Worm (Caenorhabditis elegans) whole organism, L4 larva: ENCODE measurements around the gene spp-21.

Source experiments
- F37D6.2 ChIP-seq: sonication (generic microtip); optimal IDR thresholded peaks from 2 replicates; lab custom pipeline; 2016; ENCODE audit warnings: mild to moderate bottlenecking, missing genetic modification characterization, missing compliant biosample characterization
- F49E8.2 ChIP-seq: sonication (generic microtip); optimal IDR thresholded peaks from 2 replicates; lab custom pipeline; 2016; ENCODE audit warnings: missing compliant biosample characterization, mild to moderate bottlenecking, missing genetic modification characterization, borderline replicate concordance
- Y48G9A.11 ChIP-seq: fragments of 200-800 bp; sonication (Bioruptor generic); IDR thresholded peaks from 2 replicates; pipeline ENCODE4 v1.3.6; 2022; ENCODE audit warnings: missing genetic modification reagents, missing genetic modification characterization, missing compliant biosample characterization
- Y5F2A.4 ChIP-seq: fragments of 200-800 bp; sonication (Bioruptor generic); optimal IDR thresholded peaks from 2 replicates; lab custom pipeline; 2018; ENCODE audit warnings: mild to moderate bottlenecking, missing genetic modification characterization, missing compliant biosample characterization
- Y75B8A.6 ChIP-seq: fragments of 200-800 bp; sonication (Bioruptor generic); IDR thresholded peaks from 2 replicates; pipeline ENCODE4 v1.3.6; 2022; ENCODE audit warnings: missing genetic modification reagents, missing genetic modification characterization, missing compliant biosample characterization
- ceh-20 ChIP-seq: fragments of 200-800 bp; sonication (Bioruptor generic); IDR thresholded peaks from 2 replicates; pipeline ENCODE4 v1.3.6; 2022; ENCODE audit warnings: missing genetic modification reagents, missing genetic modification characterization, missing compliant biosample characterization
- ceh-82 ChIP-seq: sonication (generic microtip); optimal IDR thresholded peaks from 2 replicates; lab custom pipeline; 2017; ENCODE audit warnings: missing biosample characterization, missing genetic modification characterization
- daf-19 ChIP-seq: fragments of 200-800 bp; sonication (Bioruptor generic); conservative IDR thresholded peaks from 2 replicates; pipeline ENCODE4 v1.3.6; 2022; ENCODE audit warnings: missing genetic modification characterization, missing compliant biosample characterization
- daf-8 ChIP-seq: fragments of 200-800 bp; sonication (Bioruptor generic); IDR thresholded peaks from 2 replicates; pipeline ENCODE4 v1.3.6; 2022; ENCODE audit warnings: missing genetic modification characterization, missing compliant biosample characterization
- dmd-6 ChIP-seq: fragments of 200-800 bp; sonication (Bioruptor generic); IDR thresholded peaks from 2 replicates; pipeline ENCODE4 v1.3.6; 2022; ENCODE audit warnings: missing genetic modification reagents, missing genetic modification characterization, missing compliant biosample characterization
- dmd-8 ChIP-seq: fragments of 200-800 bp; sonication (Bioruptor generic); IDR thresholded peaks from 2 replicates; pipeline ENCODE4 v1.3.6; 2022; ENCODE audit warnings: missing genetic modification characterization, missing compliant biosample characterization
- egl-27 ChIP-seq: sonication (generic microtip); optimal IDR thresholded peaks from 3 replicates; lab custom pipeline; 2017; ENCODE audit warnings: missing biosample characterization, missing genetic modification reagents, missing genetic modification characterization
- hlh-11 ChIP-seq: fragments of 200-800 bp; sonication (Bioruptor generic); optimal IDR thresholded peaks from 2 replicates; lab custom pipeline; 2018; ENCODE audit warnings: mild to moderate bottlenecking, missing genetic modification characterization, missing compliant biosample characterization
- hlh-30 ChIP-seq: sonication (generic microtip); optimal IDR thresholded peaks from 2 replicates; lab custom pipeline; 2017; ENCODE audit warnings: antibody characterized with exemption, mild to moderate bottlenecking, missing genetic modification characterization, missing compliant biosample characterization; ENCODE audit not compliant: insufficient read depth
- hmg-1.1 ChIP-seq: fragments of 200-800 bp; sonication (Bioruptor generic); IDR thresholded peaks from 2 replicates; pipeline ENCODE4 v1.3.6; 2022; ENCODE audit warnings: missing genetic modification reagents, missing genetic modification characterization, missing compliant biosample characterization
- lin-1 ChIP-seq: fragments of 200-800 bp; sonication (Bioruptor generic); IDR thresholded peaks from 2 replicates; pipeline ENCODE4 v1.3.6; 2022; ENCODE audit warnings: missing genetic modification reagents, missing genetic modification characterization, missing compliant biosample characterization
- lin-29 ChIP-seq: fragments of 200-800 bp; sonication (Bioruptor generic); IDR thresholded peaks from 2 replicates; pipeline ENCODE4 v1.3.6; 2022; ENCODE audit warnings: missing genetic modification reagents, missing genetic modification characterization, missing compliant biosample characterization
- lin-39 ChIP-seq: fragments of 150-350 bp; optimal IDR thresholded peaks from 2 replicates; lab custom pipeline; 2014; ENCODE audit warnings: missing biosample characterization, missing genetic modification reagents, missing genetic modification characterization
- lsy-2 ChIP-seq, 2 experiments: fragments of 150-350 bp in 1 of 2; sonication (generic microtip) in 1 of 2; optimal IDR thresholded peaks; 2 replicates each; lab custom pipeline; 2014 to 2017; ENCODE audit warnings: missing biosample characterization in 2 of 2, missing genetic modification characterization in 2 of 2
- madf-5 ChIP-seq, 2 experiments: fragments of 200-800 bp; sonication (Bioruptor generic); IDR thresholded peaks; 2 replicates each; pipeline ENCODE4 v1.3.6; 2022; ENCODE audit warnings: missing compliant biosample characterization in 2 of 2, missing genetic modification characterization in 2 of 2
- mdl-1 ChIP-seq, 2 experiments: fragments of 150-350 bp in 1 of 2; sonication (generic microtip) in 1 of 2; optimal IDR thresholded peaks; 2 replicates each; lab custom pipeline; 2014 to 2017; ENCODE audit warnings: missing biosample characterization in 2 of 2, missing genetic modification characterization in 2 of 2
- mep-1 ChIP-seq: fragments of 150-350 bp; sonication (generic microtip); optimal IDR thresholded peaks from 3 replicates; lab custom pipeline; 2014; ENCODE audit warnings: missing biosample characterization, missing genetic modification characterization
- mxl-3 ChIP-seq: fragments of 200-800 bp; sonication (Bioruptor generic); optimal IDR thresholded peaks from 2 replicates; lab custom pipeline; 2018; ENCODE audit warnings: mild to moderate bottlenecking, missing genetic modification characterization, missing compliant biosample characterization
- nhr-11 ChIP-seq: fragments of 150-350 bp; optimal IDR thresholded peaks from 2 replicates; lab custom pipeline; 2014; ENCODE audit warnings: missing biosample characterization, missing genetic modification characterization
- nhr-28 ChIP-seq: fragments of 150-350 bp; optimal IDR thresholded peaks from 2 replicates; lab custom pipeline; 2014; ENCODE audit warnings: missing biosample characterization, missing genetic modification characterization
- nhr-41 ChIP-seq: fragments of 200-800 bp; sonication (Bioruptor generic); IDR thresholded peaks from 2 replicates; pipeline ENCODE4 v1.3.6; 2022; ENCODE audit warnings: missing genetic modification reagents, missing genetic modification characterization, missing compliant biosample characterization
- nhr-48 ChIP-seq: sonication (generic microtip); optimal IDR thresholded peaks from 2 replicates; lab custom pipeline; 2016; ENCODE audit warnings: mild to moderate bottlenecking, missing genetic modification characterization, missing compliant biosample characterization
- rbr-2 ChIP-seq: sonication (generic microtip); optimal IDR thresholded peaks from 2 replicates; lab custom pipeline; 2016; ENCODE audit warnings: missing genotype, missing genetic modification characterization, missing compliant biosample characterization
- spr-1 ChIP-seq: sonication (generic microtip); optimal IDR thresholded peaks from 2 replicates; lab custom pipeline; 2016; ENCODE audit warnings: mild to moderate bottlenecking, missing genetic modification characterization, missing compliant biosample characterization
- unc-130 ChIP-seq: sonication (generic microtip); optimal IDR thresholded peaks from 2 replicates; lab custom pipeline; 2016; ENCODE audit warnings: missing genetic modification reagents, missing genetic modification characterization, missing compliant biosample characterization
- unc-62 ChIP-seq, 3 experiments: fragments of 150-350 bp in 1 of 3; sonication (generic microtip); optimal IDR thresholded peaks in 2 of 3; peaks in 1 of 3; 1 replicate in 1 of 3; 2 replicates in 2 of 3; lab custom pipeline; 2014 to 2017; ENCODE audit warnings: missing biosample characterization in 3 of 3, missing genetic modification characterization in 3 of 3, missing genetic modification reagents in 3 of 3, missing genotype in 1 of 3
- ztf-11 ChIP-seq: fragments of 150-350 bp; optimal IDR thresholded peaks from 2 replicates; lab custom pipeline; 2014; ENCODE audit warnings: missing biosample characterization, missing genetic modification characterization

The spp-21 gene

ce11 chrX:11522058-11522757 is 32.3 kb downstream of the spp-21 start, which contains the start of gene sdc-2 (continued):
- no peak for TF ChIP-seq daf-8 (GFP tag; lab: Robert Waterston, UW)
- peak in 1 of 2 experiments; percentile 55 for TF ChIP-seq lsy-2 (tag; optimal IDR thresholded peaks at IDR 0.05; lab: Kevin White, UChicago)
- TF ChIP-seq lin-39 (tag; lab: Kevin White, UChicago): no peak
- TF ChIP-seq Y75B8A.6 (GFP tag; lab: Robert Waterston, UW): no peak
- no peak for TF ChIP-seq Y48G9A.11 (GFP tag; lab: Robert Waterston, UW)
- no peak for TF ChIP-seq unc-130 (GFP tag; lab: Kevin White, UChicago)
- TF ChIP-seq lin-1 (GFP tag; lab: Robert Waterston, UW): no peak
- TF ChIP-seq daf-19: no peak
- no peak for TF ChIP-seq nhr-48 (tag; lab: Kevin White, UChicago)
- TF ChIP-seq dmd-8 (GFP tag; lab: Robert Waterston, UW): no peak
- peak; percentile 97 for TF ChIP-seq mep-1
- peak; percentile 66 for TF ChIP-seq ceh-20 (GFP tag; lab: Robert Waterston, UW)
- TF ChIP-seq ztf-11: no peak
- TF ChIP-seq nhr-41 (GFP tag; lab: Robert Waterston, UW): no peak; the same call in 1 of the 2 replicates
- peak in 1 of 2 experiments; percentile 49 for TF ChIP-seq mdl-1 (tag; optimal IDR thresholded peaks at IDR 0.05; lab: Kevin White, UChicago)
- no peak for TF ChIP-seq ceh-82 (tag; lab: Kevin White, UChicago)
- TF ChIP-seq, all 104 proteins: peak for 41

DNA sequence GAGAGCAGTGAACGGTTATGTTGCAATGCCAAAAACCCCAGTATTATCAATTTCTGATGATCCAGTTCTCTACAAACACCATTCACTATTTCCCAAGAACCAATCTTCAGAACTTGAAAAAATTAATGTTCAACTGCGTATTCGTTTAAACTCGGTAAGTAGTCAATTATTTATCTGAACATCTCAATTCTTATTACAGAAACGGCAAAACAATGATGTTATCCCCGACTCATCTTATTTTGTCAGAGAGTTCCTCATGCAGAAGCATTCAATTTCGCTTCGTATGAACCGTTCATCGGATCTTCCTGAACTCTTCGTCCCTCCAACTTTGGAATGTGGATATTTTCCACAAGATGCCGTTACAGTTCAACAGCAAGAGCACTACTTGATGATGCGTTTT is 33.8 kb downstream of the spp-21 start:
- TF ChIP-seq egl-27 (tag; lab: Kevin White, UChicago) (no peak), unc-62 (GFP tag; optimal IDR thresholded peaks at IDR 0.05 in 1 of 2; lab: Kevin White, UChicago) (peak in 1 of 2 experiments; percentile 91), unc-62 (tag; optimal IDR thresholded peaks at IDR 0.05; lab: Kevin White, UChicago) (no peak)

DNA sequence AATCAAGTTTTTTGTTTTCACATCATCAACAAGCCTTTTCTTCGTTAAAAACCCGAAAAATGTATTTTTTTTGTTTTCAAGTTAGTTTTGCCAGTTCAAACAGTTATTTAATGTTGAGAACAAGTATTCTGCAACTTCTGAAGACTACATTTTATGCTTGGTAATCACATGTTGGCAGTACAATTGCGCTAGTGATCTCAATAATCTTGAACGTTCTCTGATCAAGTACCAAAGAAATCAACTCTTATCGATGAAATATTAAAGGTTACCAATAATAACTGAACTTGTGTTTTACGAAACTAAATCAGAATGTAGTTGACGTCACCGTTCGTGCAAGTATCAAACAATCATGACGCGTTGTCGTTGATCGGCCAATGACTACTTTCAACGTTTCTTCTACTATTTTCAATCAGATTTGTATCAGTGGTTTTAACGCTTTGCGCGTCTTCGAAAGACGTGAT is 43.6 kb downstream of the spp-21 start, which contains the start of gene C35C5.8:
Gene C35C5.8 (plus strand): TSS at position 51 of the 461 bp plus-strand sequence.
- TF ChIP-seq unc-62 (GFP tag; optimal IDR thresholded peaks at IDR 0.05 in 1 of 2; lab: Kevin White, UChicago) (peak in 1 of 2 experiments; percentile 71), unc-62 (tag; optimal IDR thresholded peaks at IDR 0.05; lab: Kevin White, UChicago) (no peak), mdl-1 (tag; optimal IDR thresholded peaks at IDR 0.05; lab: Kevin White, UChicago) (peak in 1 of 2 experiments; percentile 17), nhr-28 (tag; lab: Kevin White, UChicago) (peak; percentile 77), mxl-3 (GFP tag; lab: Kevin White, UChicago) (peak; percentile 4), dmd-6 (GFP tag; lab: Robert Waterston, UW) (peak; percentile 36), lin-29 (no peak), spr-1 (tag; lab: Kevin White, UChicago) (no peak), hlh-11 (peak; percentile 18)

DNA sequence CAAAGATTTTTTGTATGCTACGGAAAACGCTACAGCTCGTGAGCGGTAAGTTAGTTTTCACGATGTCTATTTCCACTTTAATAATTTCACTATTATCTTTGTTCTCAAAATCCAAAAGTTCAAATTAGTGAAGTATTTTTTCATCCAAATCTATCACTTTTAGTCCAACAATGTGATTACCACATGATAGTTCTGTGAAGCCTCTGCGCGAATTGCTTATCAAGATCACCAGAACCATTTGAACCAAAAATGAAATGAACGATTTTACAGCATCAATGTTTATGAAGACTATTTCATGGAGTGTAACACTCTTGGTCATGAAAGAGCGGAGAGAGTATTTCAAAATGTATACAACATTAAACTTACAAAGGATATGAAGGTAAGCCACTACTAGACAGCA is 44.5 kb downstream of the spp-21 start:
- no peak for TF ChIP-seq nhr-11
- TF ChIP-seq daf-8 (GFP tag; lab: Robert Waterston, UW): no peak
- TF ChIP-seq Y5F2A.4: no peak
- TF ChIP-seq unc-62 (GFP tag; optimal IDR thresholded peaks at IDR 0.05 in 1 of 2; lab: Kevin White, UChicago): no peak
- no peak for TF ChIP-seq unc-62 (tag; optimal IDR thresholded peaks at IDR 0.05; lab: Kevin White, UChicago)
- no peak for TF ChIP-seq F49E8.2 (tag; lab: Kevin White, UChicago)
- TF ChIP-seq dmd-6 (GFP tag; lab: Robert Waterston, UW): 0 out of 2 replicates have a peak, but pooled peaks have one; percentile 11
- no peak for TF ChIP-seq F37D6.2
- TF ChIP-seq hlh-30 (tag; lab: Kevin White, UChicago): peak; percentile 12
- no peak for TF ChIP-seq rbr-2 (tag; lab: Kevin White, UChicago)
- TF ChIP-seq mxl-3 (GFP tag; lab: Kevin White, UChicago): peak; percentile 15
- TF ChIP-seq hmg-1.1 (GFP tag; lab: Robert Waterston, UW): no peak
- TF ChIP-seq madf-5 (GFP tag; IDR thresholded peaks at IDR 0.05; lab: Robert Waterston, UW): no peak
- peak; percentile 28 for TF ChIP-seq nhr-28 (tag; lab: Kevin White, UChicago)
- no peak for TF ChIP-seq egl-27 (tag; lab: Kevin White, UChicago)
- TF ChIP-seq, all 104 proteins: peak for 4
